Worm (Caenorhabditis elegans) whole organism, L4/young adult: ENCODE data around the gene pbs-6.

Experiments used
- W03F9.2 ChIP-seq: fragments of 150-350 bp; optimal IDR thresholded peaks from 2 replicates; lab custom pipeline; 2014; ENCODE audit warnings: missing biosample characterization, missing genetic modification characterization
- him-1 ChIP-seq: sonication (generic microtip); optimal IDR thresholded peaks from 2 replicates; lab custom pipeline; 2016; ENCODE audit warnings: missing genotype, missing genetic modification reagents, missing genetic modification characterization, missing compliant biosample characterization

DNA sequence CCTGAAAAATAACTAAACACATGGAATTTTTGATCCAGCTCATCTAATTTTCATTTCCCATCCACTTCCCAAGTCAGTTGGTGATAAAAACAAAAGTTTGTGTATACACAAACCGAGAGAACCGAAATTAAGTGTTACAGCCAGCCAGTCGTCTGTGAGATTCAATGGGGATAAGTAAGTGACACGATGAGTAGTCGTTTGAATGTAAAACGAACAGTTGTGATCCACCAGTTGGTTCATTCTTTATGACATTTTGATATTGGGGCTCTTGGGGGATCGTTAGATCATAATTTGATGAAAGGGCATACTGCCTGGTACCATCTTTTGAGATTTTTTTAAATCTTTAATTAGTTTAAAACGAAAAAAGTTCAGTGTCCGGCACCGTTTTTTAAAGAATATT is 42.9 kb upstream of the pbs-6 start:
- no peak for TF ChIP-seq W03F9.2 (tag; lab: Kevin White, UChicago)
- TF ChIP-seq him-1 (tag; lab: Kevin White, UChicago) = no peak
